Worm (Caenorhabditis elegans) whole organism, L4 larva: ENCODE measurements around the gene col-90.

Source experiments
- T20F7.1 ChIP-seq: fragments of 200-800 bp; sonication (Bioruptor generic); optimal IDR thresholded peaks from 2 replicates; lab custom pipeline; 2018; ENCODE audit warnings: mild to moderate bottlenecking, missing genetic modification characterization, missing compliant biosample characterization
- Y105C5A.15 ChIP-seq: fragments of 200-800 bp; sonication (Bioruptor generic); IDR thresholded peaks from 2 replicates; pipeline ENCODE4 v1.3.6; 2022; ENCODE audit warnings: missing genetic modification characterization, missing compliant biosample characterization
- Y48G9A.11 ChIP-seq: fragments of 200-800 bp; sonication (Bioruptor generic); IDR thresholded peaks from 2 replicates; pipeline ENCODE4 v1.3.6; 2022; ENCODE audit warnings: missing genetic modification reagents, missing genetic modification characterization, missing compliant biosample characterization
- Y5F2A.4 ChIP-seq: fragments of 200-800 bp; sonication (Bioruptor generic); optimal IDR thresholded peaks from 2 replicates; lab custom pipeline; 2018; ENCODE audit warnings: mild to moderate bottlenecking, missing genetic modification characterization, missing compliant biosample characterization
- ZK337.2 ChIP-seq: fragments of 200-800 bp; sonication (Bioruptor generic); IDR thresholded peaks from 2 replicates; pipeline ENCODE4 v1.3.6; 2022; ENCODE audit warnings: missing genetic modification reagents, missing genetic modification characterization, missing compliant biosample characterization
- aha-1 ChIP-seq: fragments of 150-350 bp; peaks from one replicate; lab custom pipeline; 2014; ENCODE audit warnings: missing biosample characterization, missing genetic modification characterization
- arid-1 ChIP-seq: fragments of 200-800 bp; sonication (Bioruptor generic); conservative IDR thresholded peaks from 2 replicates; pipeline ENCODE4 v1.3.6; 2022; ENCODE audit warnings: missing genetic modification reagents, missing genetic modification characterization, missing compliant biosample characterization
- ces-1 ChIP-seq: fragments of 150-350 bp; sonication (generic microtip); optimal IDR thresholded peaks from 4 replicates; lab custom pipeline; 2014; ENCODE audit warnings: missing biosample characterization, missing genetic modification reagents, missing genetic modification characterization
- cey-2 ChIP-seq: sonication (generic microtip); optimal IDR thresholded peaks from 3 replicates; lab custom pipeline; 2017; ENCODE audit warnings: missing genetic modification characterization, mild to moderate bottlenecking, missing compliant biosample characterization, antibody characterized with exemption, borderline replicate concordance; ENCODE audit not compliant: insufficient read depth
- ctbp-1 ChIP-seq: fragments of 200-800 bp; sonication (Bioruptor generic); IDR thresholded peaks from 2 replicates; pipeline ENCODE4 v1.3.6; 2022; ENCODE audit warnings: missing genetic modification reagents, missing genetic modification characterization, missing compliant biosample characterization
- daf-16 ChIP-seq, 3 experiments: sonication (generic microtip); optimal IDR thresholded peaks; 2 replicates each; lab custom pipeline; 2016 to 2017; ENCODE audit warnings: missing genetic modification characterization in 3 of 3, missing genetic modification reagents in 3 of 3, mild to moderate bottlenecking in 2 of 3, missing compliant biosample characterization in 2 of 3, missing biosample characterization in 1 of 3, moderate library complexity in 1 of 3
- dmd-6 ChIP-seq: fragments of 200-800 bp; sonication (Bioruptor generic); IDR thresholded peaks from 2 replicates; pipeline ENCODE4 v1.3.6; 2022; ENCODE audit warnings: missing genetic modification reagents, missing genetic modification characterization, missing compliant biosample characterization
- duxl-1 ChIP-seq: sonication (generic microtip); optimal IDR thresholded peaks from 2 replicates; lab custom pipeline; 2016; ENCODE audit warnings: mild to moderate bottlenecking, missing genetic modification characterization, moderate library complexity, missing compliant biosample characterization; ENCODE audit not compliant: poor library complexity
- dve-1 ChIP-seq: sonication (generic microtip); optimal IDR thresholded peaks from 2 replicates; lab custom pipeline; 2017; ENCODE audit warnings: antibody characterized with exemption, mild to moderate bottlenecking, missing genetic modification characterization, missing compliant biosample characterization; ENCODE audit not compliant: insufficient read depth
- egl-27 ChIP-seq: sonication (generic microtip); optimal IDR thresholded peaks from 3 replicates; lab custom pipeline; 2017; ENCODE audit warnings: missing biosample characterization, missing genetic modification reagents, missing genetic modification characterization
- fos-1 ChIP-seq: fragments of 150-350 bp; optimal IDR thresholded peaks from 2 replicates; lab custom pipeline; 2014; ENCODE audit warnings: missing biosample characterization, missing genetic modification characterization
- gei-8 ChIP-seq: fragments of 200-800 bp; sonication (Bioruptor generic); optimal IDR thresholded peaks from 2 replicates; lab custom pipeline; 2018; ENCODE audit warnings: mild to moderate bottlenecking, missing genetic modification characterization, missing compliant biosample characterization
- hif-1 ChIP-seq, 2 experiments: sonication (generic microtip); optimal IDR thresholded peaks; 2 replicates each; lab custom pipeline; 2016 to 2017; ENCODE audit warnings: missing compliant biosample characterization in 2 of 2, missing genetic modification characterization in 2 of 2, missing genetic modification reagents in 2 of 2, missing genotype in 2 of 2, mild to moderate bottlenecking in 1 of 2
- hlh-11 ChIP-seq: fragments of 200-800 bp; sonication (Bioruptor generic); optimal IDR thresholded peaks from 2 replicates; lab custom pipeline; 2018; ENCODE audit warnings: mild to moderate bottlenecking, missing genetic modification characterization, missing compliant biosample characterization
- hlh-30 ChIP-seq: sonication (generic microtip); optimal IDR thresholded peaks from 2 replicates; lab custom pipeline; 2017; ENCODE audit warnings: antibody characterized with exemption, mild to moderate bottlenecking, missing genetic modification characterization, missing compliant biosample characterization; ENCODE audit not compliant: insufficient read depth
- lim-7 ChIP-seq: fragments of 200-800 bp; sonication (Bioruptor generic); IDR thresholded peaks from 2 replicates; pipeline ENCODE4 v1.3.6; 2022; ENCODE audit warnings: missing genetic modification characterization, missing compliant biosample characterization
- lin-13 ChIP-seq: fragments of 150-350 bp; optimal IDR thresholded peaks from 2 replicates; lab custom pipeline; 2014; ENCODE audit warnings: missing biosample characterization, missing genetic modification reagents, missing genetic modification characterization
- lin-29 ChIP-seq: fragments of 200-800 bp; sonication (Bioruptor generic); IDR thresholded peaks from 2 replicates; pipeline ENCODE4 v1.3.6; 2022; ENCODE audit warnings: missing genetic modification reagents, missing genetic modification characterization, missing compliant biosample characterization
- lin-38 ChIP-seq: fragments of 200-800 bp; sonication (Bioruptor generic); IDR thresholded peaks from 2 replicates; pipeline ENCODE4 v1.3.6; 2022; ENCODE audit warnings: missing genetic modification reagents, missing genetic modification characterization, missing compliant biosample characterization
- lsy-2 ChIP-seq, 2 experiments: fragments of 150-350 bp in 1 of 2; sonication (generic microtip) in 1 of 2; optimal IDR thresholded peaks; 2 replicates each; lab custom pipeline; 2014 to 2017; ENCODE audit warnings: missing biosample characterization in 2 of 2, missing genetic modification characterization in 2 of 2
- mdl-1 ChIP-seq, 2 experiments: fragments of 150-350 bp in 1 of 2; sonication (generic microtip) in 1 of 2; optimal IDR thresholded peaks; 2 replicates each; lab custom pipeline; 2014 to 2017; ENCODE audit warnings: missing biosample characterization in 2 of 2, missing genetic modification characterization in 2 of 2
- mep-1 ChIP-seq: fragments of 150-350 bp; sonication (generic microtip); optimal IDR thresholded peaks from 3 replicates; lab custom pipeline; 2014; ENCODE audit warnings: missing biosample characterization, missing genetic modification characterization
- mes-2 ChIP-seq: sonication (generic microtip); optimal IDR thresholded peaks from 2 replicates; lab custom pipeline; 2016; ENCODE audit warnings: missing genotype, mild to moderate bottlenecking, missing genetic modification characterization, missing compliant biosample characterization; ENCODE audit not compliant: poor library complexity, severe bottlenecking
- mxl-2 ChIP-seq: fragments of 200-800 bp; sonication (Bioruptor generic); conservative IDR thresholded peaks from 2 replicates; pipeline ENCODE4 v1.3.6; 2022; ENCODE audit warnings: missing genetic modification reagents, missing genetic modification characterization, missing compliant biosample characterization
- nhr-10 ChIP-seq: fragments of 150-350 bp; optimal IDR thresholded peaks from 2 replicates; lab custom pipeline; 2014; ENCODE audit warnings: missing biosample characterization, missing genetic modification characterization
- nhr-11 ChIP-seq: fragments of 150-350 bp; optimal IDR thresholded peaks from 2 replicates; lab custom pipeline; 2014; ENCODE audit warnings: missing biosample characterization, missing genetic modification characterization
- nhr-237 ChIP-seq: sonication (generic microtip); optimal IDR thresholded peaks from 2 replicates; lab custom pipeline; 2017; ENCODE audit warnings: missing biosample characterization, missing genetic modification characterization
- nhr-25 ChIP-seq: sonication (generic microtip); optimal IDR thresholded peaks from 2 replicates; lab custom pipeline; 2017; ENCODE audit warnings: missing genetic modification characterization, mild to moderate bottlenecking, missing compliant biosample characterization, antibody characterized with exemption, moderate library complexity, borderline replicate concordance; ENCODE audit not compliant: insufficient read depth
- nhr-42 ChIP-seq: fragments of 200-800 bp; sonication (Bioruptor generic); IDR thresholded peaks from 2 replicates; pipeline ENCODE4 v1.3.6; 2022; ENCODE audit warnings: missing genetic modification characterization, missing compliant biosample characterization
- nhr-6 ChIP-seq: fragments of 150-350 bp; optimal IDR thresholded peaks from 2 replicates; lab custom pipeline; 2014; ENCODE audit warnings: missing biosample characterization, missing genetic modification characterization
- nhr-76 ChIP-seq: fragments of 150-350 bp; optimal IDR thresholded peaks from 2 replicates; lab custom pipeline; 2014; ENCODE audit warnings: missing biosample characterization, missing genetic modification characterization
- php-3 ChIP-seq: fragments of 200-800 bp; sonication (Bioruptor generic); IDR thresholded peaks from 2 replicates; pipeline ENCODE4 v1.3.6; 2022; ENCODE audit warnings: missing genetic modification reagents, missing genetic modification characterization, missing compliant biosample characterization
- pqm-1 ChIP-seq: sonication (generic microtip); optimal IDR thresholded peaks from 2 replicates; lab custom pipeline; 2017; ENCODE audit warnings: missing biosample characterization, missing genetic modification characterization
- saeg-2 ChIP-seq: fragments of 200-800 bp; sonication (Bioruptor generic); IDR thresholded peaks from 2 replicates; pipeline ENCODE4 v1.3.6; 2022; ENCODE audit warnings: missing genetic modification reagents, missing genetic modification characterization, missing compliant biosample characterization
- tag-97 ChIP-seq: fragments of 200-800 bp; sonication (Bioruptor generic); IDR thresholded peaks from 2 replicates; pipeline ENCODE4 v1.3.6; 2022; ENCODE audit warnings: missing genetic modification characterization, missing compliant biosample characterization
- unc-39 ChIP-seq: sonication (generic microtip); optimal IDR thresholded peaks from 2 replicates; lab custom pipeline; 2017; ENCODE audit warnings: missing biosample characterization, missing genetic modification characterization
- vab-7 ChIP-seq: fragments of 200-800 bp; sonication (Bioruptor generic); IDR thresholded peaks from 2 replicates; pipeline ENCODE4 v1.3.6; 2022; ENCODE audit warnings: missing genetic modification reagents, missing genetic modification characterization, missing compliant biosample characterization
- zip-2 ChIP-seq: fragments of 150-350 bp; optimal IDR thresholded peaks from 2 replicates; lab custom pipeline; 2014; ENCODE audit warnings: missing biosample characterization, missing genetic modification characterization
- ztf-11 ChIP-seq: fragments of 150-350 bp; optimal IDR thresholded peaks from 2 replicates; lab custom pipeline; 2014; ENCODE audit warnings: missing biosample characterization, missing genetic modification characterization
- ztf-7 ChIP-seq: fragments of 150-350 bp; optimal IDR thresholded peaks from 2 replicates; lab custom pipeline; 2014; ENCODE audit warnings: missing biosample characterization, missing genetic modification characterization

Gene col-90

DNA sequence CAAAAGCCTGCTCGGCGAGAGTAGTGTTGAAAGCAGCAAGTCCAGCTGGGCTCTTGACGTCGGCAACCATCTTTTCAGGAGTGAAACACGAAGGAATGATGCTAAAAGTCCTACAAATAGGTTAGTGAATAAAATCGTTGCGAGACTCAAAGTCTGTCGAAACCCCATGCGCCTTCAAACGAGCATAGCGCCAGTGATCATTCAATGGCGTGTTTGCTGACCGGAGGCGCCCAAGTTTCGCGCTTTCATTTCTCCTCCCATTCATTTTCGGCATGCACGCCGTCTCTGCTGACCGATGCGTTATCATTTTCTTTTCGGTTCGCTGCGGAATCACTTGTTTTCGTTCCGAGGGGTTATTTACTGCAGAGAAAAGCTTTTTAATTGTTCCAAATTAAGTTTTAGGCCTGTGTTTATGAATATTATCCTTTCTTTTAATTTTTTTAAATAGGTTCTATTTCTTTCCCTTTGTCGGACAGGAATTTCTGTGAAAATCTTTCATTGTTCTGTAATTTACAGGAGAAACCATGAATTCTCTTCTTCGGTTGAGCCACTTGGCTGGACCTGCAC lies 24.6 kb downstream of the col-90 start, which contains the start of the genes eef-1B.1 and aco-2 (continued):
- TF ChIP-seq dve-1 (tag; lab: Kevin White, UChicago) (peak; percentile 94), lim-7 (GFP tag; lab: Robert Waterston, UW) (no peak), nhr-10 (no peak), lin-38 (GFP tag; lab: Robert Waterston, UW) (peak; percentile 85), dmd-6 (GFP tag; lab: Robert Waterston, UW) (peak; percentile 86), tag-97 (GFP tag; lab: Robert Waterston, UW) (no peak), ZK337.2 (GFP tag; lab: Robert Waterston, UW) (no peak), vab-7 (GFP tag; lab: Robert Waterston, UW) (0 out of 2 replicates have a peak, but pooled peaks have one; percentile 7), zip-2 (tag; lab: Kevin White, UChicago) (peak; percentile 12), lin-29 (GFP tag; lab: Robert Waterston, UW) (no peak), gei-8 (GFP tag; lab: Kevin White, UChicago) (no peak), mes-2 (tag; lab: Kevin White, UChicago) (peak; percentile 92), ztf-7 (tag; lab: Kevin White, UChicago) (peak; percentile 78), nhr-76 (tag; lab: Kevin White, UChicago) (no peak)

DNA sequence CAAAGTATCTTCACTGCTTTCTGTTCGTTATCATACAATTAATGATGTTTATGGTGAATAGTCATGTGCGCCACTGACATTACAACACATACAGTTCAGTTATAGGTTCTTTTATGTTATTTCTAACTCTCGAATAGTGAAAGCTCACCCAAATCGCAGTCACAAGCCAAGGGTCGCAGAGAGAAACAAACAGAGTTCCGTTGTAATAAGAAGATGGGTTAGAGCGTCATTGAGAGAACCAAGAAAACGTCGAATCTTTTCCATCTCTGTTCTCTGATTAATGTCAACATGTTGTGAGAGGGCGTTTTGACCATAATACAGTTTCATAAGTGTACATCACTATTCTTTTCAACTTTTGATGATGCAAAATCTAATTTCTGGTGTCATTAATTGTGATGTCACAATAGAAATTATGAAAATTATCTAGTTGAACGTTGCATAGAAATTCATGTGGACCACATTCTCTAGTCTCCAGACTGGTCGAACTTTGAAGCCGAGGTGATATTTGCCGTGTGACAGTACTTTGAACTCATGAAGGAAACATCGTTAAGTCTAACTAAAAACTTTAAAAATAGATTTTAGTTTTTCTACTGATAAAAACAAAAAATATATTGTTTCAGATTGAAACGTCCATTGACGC lies 25.4 kb downstream of the col-90 start:
- TF ChIP-seq aha-1 (tag; lab: Kevin White, UChicago), result no peak
- TF ChIP-seq zip-2 (tag; lab: Kevin White, UChicago), result peak; percentile 2
- TF ChIP-seq nhr-42, result no peak
- no peak for TF ChIP-seq ztf-7 (tag; lab: Kevin White, UChicago)
- TF ChIP-seq hlh-30 (tag; lab: Kevin White, UChicago), result peak; percentile 68
- no peak for TF ChIP-seq fos-1 (tag; lab: Kevin White, UChicago)
- TF ChIP-seq nhr-11 (tag; lab: Kevin White, UChicago), result peak; percentile 45
- peak; percentile 12 for TF ChIP-seq lin-13
- TF ChIP-seq ztf-11 (tag; lab: Kevin White, UChicago), result no peak
- no peak for TF ChIP-seq Y5F2A.4
- no peak for TF ChIP-seq nhr-237 (tag; lab: Kevin White, UChicago)
- 0 out of 2 replicates have a peak, but pooled peaks have one; percentile 10 for TF ChIP-seq arid-1
- TF ChIP-seq hif-1 (tag; optimal IDR thresholded peaks at IDR 0.05; lab: Kevin White, UChicago), result no peak
- TF ChIP-seq ces-1 (GFP tag; lab: Kevin White, UChicago), result no peak
- TF ChIP-seq Y48G9A.11, result no peak
- no peak for TF ChIP-seq unc-39 (tag; lab: Kevin White, UChicago)
- peak in 1 of 2 experiments; percentile 28 for TF ChIP-seq lsy-2 (tag; optimal IDR thresholded peaks at IDR 0.05; lab: Kevin White, UChicago)
- no peak for TF ChIP-seq Y105C5A.15
- 0 out of 2 replicates have a peak, but pooled peaks have one; percentile 7 for TF ChIP-seq ctbp-1 (GFP tag; lab: Robert Waterston, UW)
- TF ChIP-seq dve-1 (tag; lab: Kevin White, UChicago), result peak; percentile 71
- peak; percentile 82 for TF ChIP-seq php-3 (GFP tag; lab: Robert Waterston, UW)
- TF ChIP-seq nhr-25 (tag; lab: Kevin White, UChicago), result no peak
- TF ChIP-seq daf-16 (GFP tag; optimal IDR thresholded peaks at IDR 0.05; lab: Kevin White, UChicago), result no peak
- peak; percentile 53 for TF ChIP-seq daf-16 (tag; optimal IDR thresholded peaks at IDR 0.05; lab: Kevin White, UChicago)
- peak; percentile 16 for TF ChIP-seq nhr-6 (tag; lab: Kevin White, UChicago)
- TF ChIP-seq lin-38 (GFP tag; lab: Robert Waterston, UW), result 0 out of 2 replicates have a peak, but pooled peaks have one; percentile 11
- peak in 1 of 2 experiments; percentile 26 for TF ChIP-seq mdl-1 (tag; optimal IDR thresholded peaks at IDR 0.05; lab: Kevin White, UChicago)
- peak; percentile 17 for TF ChIP-seq T20F7.1 (GFP tag; lab: Kevin White, UChicago)
- TF ChIP-seq hlh-11 (tag; lab: Kevin White, UChicago), result peak; percentile 42
- peak; percentile 65 for TF ChIP-seq mep-1 (tag; lab: Kevin White, UChicago)
- no peak for TF ChIP-seq cey-2 (tag; lab: Kevin White, UChicago)
- no peak for TF ChIP-seq mxl-2
- peak; percentile 32; the same call in 1 of the 2 replicates for TF ChIP-seq dmd-6 (GFP tag; lab: Robert Waterston, UW)
- no peak for TF ChIP-seq saeg-2
- TF ChIP-seq lin-29 (GFP tag; lab: Robert Waterston, UW), result no peak
- peak; percentile 6 for TF ChIP-seq pqm-1 (tag; lab: Kevin White, UChicago)
- no peak for TF ChIP-seq egl-27 (tag; lab: Kevin White, UChicago)
- no peak for TF ChIP-seq duxl-1 (tag; lab: Kevin White, UChicago)
